Fruit fly (Drosophila melanogaster) whole organism, prepupa: ENCODE data around the gene CG7149.
"Not testable (repeated sequence)": the region's sequence is repeated elsewhere in the genome, so short reads cannot be mapped to it uniquely, and the experiment has no call there.

Experiments
- CG10669 ChIP-seq: fragments of 200-800 bp; sonication (Bioruptor generic); optimal IDR thresholded peaks from 3 replicates; lab custom pipeline; 2018; ENCODE audit warnings: missing biosample characterization, mild to moderate bottlenecking, missing genetic modification characterization, moderate library complexity
- CG16779 ChIP-seq: fragments of 200-800 bp; sonication (Bioruptor generic); optimal IDR thresholded peaks from 3 replicates; lab custom pipeline; 2017; ENCODE audit warnings: missing biosample characterization, mild to moderate bottlenecking, missing genetic modification characterization
- CG6808 ChIP-seq: fragments of 200-800 bp; sonication (Bioruptor generic); optimal IDR thresholded peaks from 3 replicates; lab custom pipeline; 2017; ENCODE audit warnings: missing biosample characterization, missing genetic modification characterization, mild to moderate bottlenecking, moderate library complexity, missing genetic modification reagents
- OdsH ChIP-seq: fragments of 200-800 bp; sonication (Bioruptor generic); optimal IDR thresholded peaks from 3 replicates; lab custom pipeline; 2016; ENCODE audit warnings: missing biosample characterization, missing genetic modification characterization
- Sox14 ChIP-seq: fragments of 200-800 bp; sonication (Bioruptor generic); optimal IDR thresholded peaks from 3 replicates; lab custom pipeline; 2016; ENCODE audit warnings: missing biosample characterization, missing genetic modification characterization
- fd85E ChIP-seq: fragments of 200-800 bp; sonication (Bioruptor generic); optimal IDR thresholded peaks from 3 replicates; lab custom pipeline; 2016; ENCODE audit warnings: missing biosample characterization, missing genetic modification characterization
- net ChIP-seq: fragments of 200-800 bp; sonication (Bioruptor generic); optimal IDR thresholded peaks from 3 replicates; lab custom pipeline; 2016; ENCODE audit warnings: missing biosample characterization, missing genetic modification characterization
- pdm3 ChIP-seq: fragments of 200-800 bp; sonication (Bioruptor generic); optimal IDR thresholded peaks from 3 replicates; lab custom pipeline; 2016; ENCODE audit warnings: missing biosample characterization, missing genetic modification characterization
- spab ChIP-seq: fragments of 200-800 bp; sonication (Bioruptor generic); optimal IDR thresholded peaks from 2 replicates; lab custom pipeline; 2017; ENCODE audit warnings: missing biosample characterization, mild to moderate bottlenecking, missing genetic modification characterization, missing genetic modification reagents

dm6 chr2L:7738709-7739108, 51.6 kb downstream of the CG7149 start, which contains the start of gene CG31904:
- not testable (repeated sequence) for TF ChIP-seq OdsH; fd85E (GFP tag; lab: Kevin White, UChicago); net (GFP tag; lab: Kevin White, UChicago); CG6808; CG10669 (GFP tag; lab: Kevin White, UChicago); spab (GFP tag; lab: Kevin White, UChicago); Sox14 (GFP tag; lab: Kevin White, UChicago); CG16779 (tag; lab: Kevin White, UChicago); pdm3 (GFP tag; lab: Kevin White, UChicago)
